Worm (Caenorhabditis elegans): ENCODE measurements around the gene smc-4.

DNA sequence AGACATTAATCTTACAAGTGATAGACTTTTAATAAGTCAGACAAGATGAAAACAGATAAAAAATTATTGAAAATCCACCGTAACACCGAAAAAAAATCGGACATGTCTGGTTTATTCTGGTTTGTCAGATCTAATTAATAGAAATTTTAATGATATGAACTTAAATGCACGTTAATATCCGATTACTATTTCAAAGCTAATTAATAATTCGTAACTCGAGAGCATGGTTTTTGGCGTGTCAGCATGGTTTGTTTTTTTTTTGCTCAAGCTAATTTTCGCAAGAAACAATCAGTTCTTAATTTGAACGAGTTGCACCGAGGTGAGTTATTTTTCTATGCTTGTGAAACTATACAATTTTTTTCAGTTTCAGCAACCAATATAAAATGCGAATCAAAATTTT lies 47.6 kb downstream of the smc-4 start, which contains the start of gene clec-153:
- TF ChIP-seq cog-1 (tag; optimal IDR thresholded peaks at IDR 0.05) (no peak), flt-1 (GFP tag; IDR thresholded peaks at IDR 0.05) (no peak), ref-1 (GFP tag; conservative IDR thresholded peaks at IDR 0.05) (no peak), med-1 (GFP tag; optimal IDR thresholded peaks at IDR 0.05; ENCODE audit: insufficient read depth) (no peak), ztf-29 (GFP tag; IDR thresholded peaks at IDR 0.05) (no peak)
